Worm (Caenorhabditis elegans) whole organism, L2 larva: ENCODE data around the gene mop-25.2.

Experiments
- C34F6.9 ChIP-seq: fragments of 150-350 bp; optimal IDR thresholded peaks from 2 replicates; lab custom pipeline; 2014; ENCODE audit warnings: missing biosample characterization, missing genetic modification characterization
- F13H6.1 ChIP-seq: sonication (generic microtip); optimal IDR thresholded peaks from 2 replicates; lab custom pipeline; 2016; ENCODE audit warnings: missing genetic modification characterization, missing compliant biosample characterization
- R02D3.7 ChIP-seq: fragments of 150-350 bp; optimal IDR thresholded peaks from 2 replicates; lab custom pipeline; 2014; ENCODE audit warnings: missing biosample characterization, missing genetic modification characterization
- Y55F3AM.14 ChIP-seq: fragments of 200-800 bp; sonication (Bioruptor generic); optimal IDR thresholded peaks from 2 replicates; lab custom pipeline; 2018; ENCODE audit warnings: mild to moderate bottlenecking, missing genetic modification characterization, missing compliant biosample characterization
- alr-1 ChIP-seq: fragments of 150-350 bp; optimal IDR thresholded peaks from 2 replicates; lab custom pipeline; 2014; ENCODE audit warnings: missing biosample characterization, missing genetic modification characterization
- aly-2 ChIP-seq: fragments of 150-350 bp; optimal IDR thresholded peaks from 2 replicates; lab custom pipeline; 2014; ENCODE audit warnings: missing biosample characterization, missing genetic modification characterization
- ama-1 ChIP-seq: fragments of 150-350 bp; optimal IDR thresholded peaks from 2 replicates; lab custom pipeline; 2018; ENCODE audit warnings: inconsistent platforms
- ceh-16 ChIP-seq: fragments of 150-350 bp; optimal IDR thresholded peaks from 2 replicates; lab custom pipeline; 2014; ENCODE audit warnings: missing biosample characterization, missing genetic modification characterization
- ceh-82 ChIP-seq: fragments of 150-350 bp; optimal IDR thresholded peaks from 2 replicates; lab custom pipeline; 2014; ENCODE audit warnings: missing biosample characterization, missing genetic modification characterization
- dmd-4 ChIP-seq: sonication (generic microtip); optimal IDR thresholded peaks from 2 replicates; lab custom pipeline; 2017; ENCODE audit warnings: missing biosample characterization, missing genetic modification characterization
- elt-3 ChIP-seq: sonication (generic microtip); optimal IDR thresholded peaks from 2 replicates; lab custom pipeline; 2017; ENCODE audit warnings: missing biosample characterization, missing genetic modification characterization
- fos-1 ChIP-seq: fragments of 150-350 bp; optimal IDR thresholded peaks from 2 replicates; lab custom pipeline; 2014; ENCODE audit warnings: missing biosample characterization, missing genetic modification characterization
- gmeb-1 ChIP-seq: fragments of 150-350 bp; optimal IDR thresholded peaks from 2 replicates; lab custom pipeline; 2014; ENCODE audit warnings: missing biosample characterization, missing genetic modification characterization
- lin-11 ChIP-seq: fragments of 150-350 bp; sonication (generic microtip); optimal IDR thresholded peaks from 2 replicates; lab custom pipeline; 2014; ENCODE audit warnings: missing biosample characterization, missing genetic modification characterization, inconsistent platforms, mixed read lengths
- lsy-2 ChIP-seq, 2 experiments: fragments of 150-350 bp in 1 of 2; sonication (generic microtip) in 1 of 2; optimal IDR thresholded peaks; 2 replicates each; lab custom pipeline; 2014 to 2017; ENCODE audit warnings: missing biosample characterization in 2 of 2, missing genetic modification characterization in 2 of 2
- mab-5 ChIP-seq: fragments of 150-350 bp; optimal IDR thresholded peaks from 2 replicates; lab custom pipeline; 2014; ENCODE audit warnings: missing biosample characterization, missing genetic modification characterization
- mbf-1 ChIP-seq: sonication (generic microtip); optimal IDR thresholded peaks from 2 replicates; lab custom pipeline; 2017; ENCODE audit warnings: missing biosample characterization, missing genetic modification characterization
- mdl-1 ChIP-seq, 2 experiments: fragments of 150-350 bp in 1 of 2; sonication (generic microtip) in 1 of 2; optimal IDR thresholded peaks; 2 replicates each; lab custom pipeline; 2017; ENCODE audit warnings: missing biosample characterization in 2 of 2, missing genetic modification characterization in 2 of 2
- nhr-10 ChIP-seq: sonication (generic microtip); optimal IDR thresholded peaks from 2 replicates; lab custom pipeline; 2017; ENCODE audit warnings: missing biosample characterization, missing genetic modification characterization
- nhr-12 ChIP-seq: fragments of 150-350 bp; optimal IDR thresholded peaks from 2 replicates; lab custom pipeline; 2014; ENCODE audit warnings: missing biosample characterization, missing genetic modification characterization
- nhr-23 ChIP-seq: fragments of 150-350 bp; optimal IDR thresholded peaks from 2 replicates; lab custom pipeline; 2014; ENCODE audit warnings: missing biosample characterization, missing genetic modification reagents, missing genetic modification characterization
- nhr-237 ChIP-seq: fragments of 150-350 bp; optimal IDR thresholded peaks from 2 replicates; lab custom pipeline; 2014; ENCODE audit warnings: missing biosample characterization, missing genetic modification characterization
- nhr-25 ChIP-seq: fragments of 150-350 bp; sonication (generic microtip); optimal IDR thresholded peaks from 3 replicates; lab custom pipeline; 2014; ENCODE audit warnings: missing biosample characterization, missing genetic modification characterization
- nhr-6 ChIP-seq: fragments of 150-350 bp; optimal IDR thresholded peaks from 2 replicates; lab custom pipeline; 2014; ENCODE audit warnings: missing biosample characterization, missing genetic modification characterization
- peb-1 ChIP-seq: fragments of 150-350 bp; optimal IDR thresholded peaks from 2 replicates; lab custom pipeline; 2014; ENCODE audit warnings: missing biosample characterization, missing genetic modification characterization
- skn-1 ChIP-seq: sonication (generic microtip); optimal IDR thresholded peaks from 2 replicates; lab custom pipeline; 2017; ENCODE audit warnings: missing biosample characterization, missing genetic modification characterization
- sma-3 ChIP-seq: sonication (generic microtip); optimal IDR thresholded peaks from 2 replicates; lab custom pipeline; 2016; ENCODE audit warnings: missing genetic modification reagents, missing genetic modification characterization, missing compliant biosample characterization
- sma-9 ChIP-seq, 2 experiments: fragments of 150-350 bp in 1 of 2; sonication (generic microtip) in 1 of 2; optimal IDR thresholded peaks; 2 replicates each; lab custom pipeline; 2014 to 2016; ENCODE audit warnings: missing genetic modification characterization in 2 of 2, mild to moderate bottlenecking in 1 of 2, missing biosample characterization in 1 of 2, missing compliant biosample characterization in 1 of 2, missing genetic modification reagents in 1 of 2, moderate library complexity in 1 of 2
- snpc-4 ChIP-seq: fragments of 150-350 bp; optimal IDR thresholded peaks from 2 replicates; lab custom pipeline; 2014; ENCODE audit warnings: missing biosample characterization, missing genetic modification characterization
- unc-39 ChIP-seq: fragments of 150-350 bp; optimal IDR thresholded peaks from 2 replicates; lab custom pipeline; 2014; ENCODE audit warnings: missing biosample characterization, missing genetic modification characterization
- unc-55 ChIP-seq: fragments of 150-350 bp; sonication (generic microtip); optimal IDR thresholded peaks from 3 replicates; lab custom pipeline; 2014; ENCODE audit warnings: missing biosample characterization, missing genetic modification reagents, missing genetic modification characterization
- unc-62 ChIP-seq: fragments of 150-350 bp; optimal IDR thresholded peaks from 2 replicates; lab custom pipeline; 2014; ENCODE audit warnings: missing biosample characterization, missing genetic modification reagents, missing genetic modification characterization
- zag-1 ChIP-seq: fragments of 150-350 bp; optimal IDR thresholded peaks from 2 replicates; lab custom pipeline; 2014; ENCODE audit warnings: missing biosample characterization, missing genetic modification characterization
- ztf-11 ChIP-seq: sonication (generic microtip); optimal IDR thresholded peaks from 2 replicates; lab custom pipeline; 2017; ENCODE audit warnings: missing biosample characterization, missing genetic modification characterization

The mop-25.2 gene

ce11 chrII:9704746-9705145 lies 1.2 kb upstream of the mop-25.2 start, which contains the start of gene Y53C12A.10:
Gene Y53C12A.10, minus strand, starts transcription at chrII:9704846.
- TF ChIP-seq ztf-11 (tag; lab: Kevin White, UChicago), result no peak
- no peak for TF ChIP-seq fos-1
- TF ChIP-seq nhr-6 (tag; lab: Kevin White, UChicago), result no peak
- no peak for TF ChIP-seq unc-55
- TF ChIP-seq snpc-4 (tag; lab: Kevin White, UChicago), result no peak
- no peak for TF ChIP-seq skn-1 (tag; lab: Kevin White, UChicago)
- no peak for TF ChIP-seq unc-62 (GFP tag; lab: Kevin White, UChicago)

ce11 chrII:9700363-9700762 lies 3.1 kb downstream of the mop-25.2 start, which contains the start of the genes Y53C12A.8 and Y53C12A.7:
Gene Y53C12A.8, minus strand, starts transcription at chrII:9700463.
Gene Y53C12A.7, plus strand, starts transcription at chrII:9700543.
- TF ChIP-seq nhr-10 (tag; lab: Kevin White, UChicago), result no peak
- no peak for TF ChIP-seq gmeb-1
- TF ChIP-seq nhr-23, result no peak
- TF ChIP-seq snpc-4 (tag; lab: Kevin White, UChicago), result no peak
- no peak for TF ChIP-seq ama-1 (lab: Kevin White, UChicago)
- no peak for TF ChIP-seq mab-5
- TF ChIP-seq aly-2 (tag; lab: Kevin White, UChicago), result no peak
- TF ChIP-seq zag-1 (tag; lab: Kevin White, UChicago), result no peak
- no peak for TF ChIP-seq F13H6.1
- no peak for TF ChIP-seq mdl-1 (tag; optimal IDR thresholded peaks at IDR 0.05; lab: Kevin White, UChicago)
- no peak for TF ChIP-seq lin-11 (tag; lab: Kevin White, UChicago)
- no peak for TF ChIP-seq mbf-1 (tag; lab: Kevin White, UChicago)
- TF ChIP-seq Y55F3AM.14, result no peak
- TF ChIP-seq sma-3 (GFP tag; lab: Kevin White, UChicago), result no peak
- no peak for TF ChIP-seq nhr-12 (tag; lab: Kevin White, UChicago)
- TF ChIP-seq ceh-16, result no peak
- TF ChIP-seq C34F6.9 (tag; lab: Kevin White, UChicago), result no peak
- no peak for TF ChIP-seq dmd-4 (tag; lab: Kevin White, UChicago)

DNA sequence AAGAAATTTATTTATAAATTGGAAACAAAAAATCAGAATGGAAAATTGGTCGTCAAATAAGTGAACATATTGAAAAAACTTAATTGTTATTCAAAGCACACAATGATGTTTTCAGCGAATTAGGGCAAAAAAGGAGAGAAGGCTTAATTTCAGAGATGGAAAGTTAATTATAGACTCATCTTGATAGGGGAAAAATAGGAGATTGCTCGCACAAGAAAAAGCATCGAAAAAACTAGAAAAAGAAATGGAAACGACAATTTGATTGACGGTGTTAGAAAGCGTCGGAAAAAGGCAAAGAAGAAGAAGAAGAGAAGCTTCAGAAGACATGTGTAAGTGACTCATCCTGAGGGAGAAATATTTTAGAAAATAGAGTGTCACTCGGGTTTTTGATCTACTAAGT lies 7.6 kb downstream of the mop-25.2 start:
- no peak for TF ChIP-seq R02D3.7 (tag; lab: Kevin White, UChicago)
- TF ChIP-seq zag-1 (tag; lab: Kevin White, UChicago), result peak; percentile 7
- TF ChIP-seq elt-3 (tag; lab: Kevin White, UChicago), result no peak
- TF ChIP-seq peb-1, result no peak
- TF ChIP-seq gmeb-1, result no peak
- no peak for TF ChIP-seq sma-3 (GFP tag; lab: Kevin White, UChicago)
- TF ChIP-seq nhr-10 (tag; lab: Kevin White, UChicago), result no peak
- TF ChIP-seq skn-1 (tag; lab: Kevin White, UChicago), result no peak
- peak; percentile 15 for TF ChIP-seq sma-9 (GFP tag; optimal IDR thresholded peaks at IDR 0.05; lab: Kevin White, UChicago)
- TF ChIP-seq sma-9 (tag; optimal IDR thresholded peaks at IDR 0.05; lab: Kevin White, UChicago), result no peak
- TF ChIP-seq unc-62 (GFP tag; lab: Kevin White, UChicago), result no peak
- TF ChIP-seq lsy-2 (tag; optimal IDR thresholded peaks at IDR 0.05; lab: Kevin White, UChicago), result peak in 1 of 2 experiments; percentile 30
- no peak for TF ChIP-seq alr-1 (tag; lab: Kevin White, UChicago)
- no peak for TF ChIP-seq nhr-237 (tag; lab: Kevin White, UChicago)

ce11 chrII:9691839-9692238 lies 11.7 kb downstream of the mop-25.2 start, which contains the start of gene nlp-11:
Gene nlp-11, minus strand, starts transcription at chrII:9691939.
- TF ChIP-seq sma-9 (GFP tag; optimal IDR thresholded peaks at IDR 0.05; lab: Kevin White, UChicago) (no peak), sma-9 (tag; optimal IDR thresholded peaks at IDR 0.05; lab: Kevin White, UChicago) (no peak), mbf-1 (tag; lab: Kevin White, UChicago) (no peak), unc-39 (no peak), nhr-237 (tag; lab: Kevin White, UChicago) (no peak), lsy-2 (tag; optimal IDR thresholded peaks at IDR 0.05; lab: Kevin White, UChicago) (no peak), mab-5 (no peak), gmeb-1 (no peak), ceh-16 (no peak), ceh-82 (no peak), C34F6.9 (tag; lab: Kevin White, UChicago) (no peak), nhr-25 (tag; lab: Kevin White, UChicago) (no peak), R02D3.7 (tag; lab: Kevin White, UChicago) (no peak), nhr-23 (no peak)
